Worm (Caenorhabditis elegans) whole organism, L4 larva: ENCODE data around the gene sru-48.
A peak's percentile ranks its signal among the peaks of the same experiment; 100 is the strongest.

Experiments
- F26F4.8 ChIP-seq: fragments of 200-800 bp; sonication (Bioruptor generic); conservative IDR thresholded peaks from 2 replicates; pipeline ENCODE4 v1.3.6; 2022; ENCODE audit warnings: missing genetic modification characterization, missing compliant biosample characterization
- Y105C5A.15 ChIP-seq: fragments of 200-800 bp; sonication (Bioruptor generic); IDR thresholded peaks from 2 replicates; pipeline ENCODE4 v1.3.6; 2022; ENCODE audit warnings: missing genetic modification characterization, missing compliant biosample characterization
- Y75B8A.6 ChIP-seq: fragments of 200-800 bp; sonication (Bioruptor generic); IDR thresholded peaks from 2 replicates; pipeline ENCODE4 v1.3.6; 2022; ENCODE audit warnings: missing genetic modification reagents, missing genetic modification characterization, missing compliant biosample characterization
- ZK546.5 ChIP-seq, 2 experiments: sonication (generic microtip); optimal IDR thresholded peaks; 2 replicates each; lab custom pipeline; 2017; ENCODE audit warnings: missing biosample characterization in 2 of 2, missing genetic modification characterization in 2 of 2
- aha-1 ChIP-seq: fragments of 150-350 bp; peaks from one replicate; lab custom pipeline; 2014; ENCODE audit warnings: missing biosample characterization, missing genetic modification characterization
- aly-2 ChIP-seq: sonication (generic microtip); optimal IDR thresholded peaks from 2 replicates; lab custom pipeline; 2018; ENCODE audit warnings: missing biosample characterization, missing genetic modification characterization
- ceh-44 ChIP-seq: fragments of 200-800 bp; sonication (Bioruptor generic); IDR thresholded peaks from 2 replicates; pipeline ENCODE4 v1.3.6; 2022; ENCODE audit warnings: missing genetic modification reagents, missing genetic modification characterization, missing compliant biosample characterization
- ceh-82 ChIP-seq: sonication (generic microtip); optimal IDR thresholded peaks from 2 replicates; lab custom pipeline; 2017; ENCODE audit warnings: missing biosample characterization, missing genetic modification characterization
- ctbp-1 ChIP-seq: fragments of 200-800 bp; sonication (Bioruptor generic); IDR thresholded peaks from 2 replicates; pipeline ENCODE4 v1.3.6; 2022; ENCODE audit warnings: missing genetic modification reagents, missing genetic modification characterization, missing compliant biosample characterization
- daf-19 ChIP-seq: fragments of 200-800 bp; sonication (Bioruptor generic); conservative IDR thresholded peaks from 2 replicates; pipeline ENCODE4 v1.3.6; 2022; ENCODE audit warnings: missing genetic modification characterization, missing compliant biosample characterization
- dve-1 ChIP-seq: sonication (generic microtip); optimal IDR thresholded peaks from 2 replicates; lab custom pipeline; 2017; ENCODE audit warnings: antibody characterized with exemption, mild to moderate bottlenecking, missing genetic modification characterization, missing compliant biosample characterization; ENCODE audit not compliant: insufficient read depth
- egl-27 ChIP-seq: sonication (generic microtip); optimal IDR thresholded peaks from 3 replicates; lab custom pipeline; 2017; ENCODE audit warnings: missing biosample characterization, missing genetic modification reagents, missing genetic modification characterization
- hlh-11 ChIP-seq: fragments of 200-800 bp; sonication (Bioruptor generic); optimal IDR thresholded peaks from 2 replicates; lab custom pipeline; 2018; ENCODE audit warnings: mild to moderate bottlenecking, missing genetic modification characterization, missing compliant biosample characterization
- hmg-1.1 ChIP-seq: fragments of 200-800 bp; sonication (Bioruptor generic); IDR thresholded peaks from 2 replicates; pipeline ENCODE4 v1.3.6; 2022; ENCODE audit warnings: missing genetic modification reagents, missing genetic modification characterization, missing compliant biosample characterization
- lim-7 ChIP-seq: fragments of 200-800 bp; sonication (Bioruptor generic); IDR thresholded peaks from 2 replicates; pipeline ENCODE4 v1.3.6; 2022; ENCODE audit warnings: missing genetic modification characterization, missing compliant biosample characterization
- lin-29 ChIP-seq: fragments of 200-800 bp; sonication (Bioruptor generic); IDR thresholded peaks from 2 replicates; pipeline ENCODE4 v1.3.6; 2022; ENCODE audit warnings: missing genetic modification reagents, missing genetic modification characterization, missing compliant biosample characterization
- lsy-2 ChIP-seq, 2 experiments: fragments of 150-350 bp in 1 of 2; sonication (generic microtip) in 1 of 2; optimal IDR thresholded peaks; 2 replicates each; lab custom pipeline; 2014 to 2017; ENCODE audit warnings: missing biosample characterization in 2 of 2, missing genetic modification characterization in 2 of 2
- mdt-29 ChIP-seq: fragments of 200-800 bp; sonication (Bioruptor generic); IDR thresholded peaks from 2 replicates; pipeline ENCODE4 v1.3.6; 2022; ENCODE audit warnings: missing genetic modification reagents, missing genetic modification characterization, missing compliant biosample characterization
- nhr-28 ChIP-seq: fragments of 150-350 bp; optimal IDR thresholded peaks from 2 replicates; lab custom pipeline; 2014; ENCODE audit warnings: missing biosample characterization, missing genetic modification characterization
- nhr-41 ChIP-seq: fragments of 200-800 bp; sonication (Bioruptor generic); IDR thresholded peaks from 2 replicates; pipeline ENCODE4 v1.3.6; 2022; ENCODE audit warnings: missing genetic modification reagents, missing genetic modification characterization, missing compliant biosample characterization
- nhr-48 ChIP-seq: sonication (generic microtip); optimal IDR thresholded peaks from 2 replicates; lab custom pipeline; 2016; ENCODE audit warnings: mild to moderate bottlenecking, missing genetic modification characterization, missing compliant biosample characterization
- snpc-1.2 ChIP-seq: fragments of 200-800 bp; sonication (Bioruptor generic); IDR thresholded peaks from 2 replicates; pipeline ENCODE4 v1.3.6; 2022; ENCODE audit warnings: missing genetic modification reagents, missing genetic modification characterization, missing compliant biosample characterization
- spr-3 ChIP-seq: fragments of 200-800 bp; sonication (Bioruptor generic); optimal IDR thresholded peaks from 2 replicates; lab custom pipeline; 2018; ENCODE audit warnings: mild to moderate bottlenecking, missing genetic modification characterization, missing compliant biosample characterization
- tra-1 ChIP-seq: fragments of 200-800 bp; sonication (Bioruptor generic); IDR thresholded peaks from 2 replicates; pipeline ENCODE4 v1.3.6; 2022; ENCODE audit warnings: missing genetic modification reagents, missing genetic modification characterization, missing compliant biosample characterization
- unc-62 ChIP-seq, 3 experiments: fragments of 150-350 bp in 1 of 3; sonication (generic microtip); optimal IDR thresholded peaks in 2 of 3; peaks in 1 of 3; 1 replicate in 1 of 3; 2 replicates in 2 of 3; lab custom pipeline; 2014 to 2017; ENCODE audit warnings: missing biosample characterization in 3 of 3, missing genetic modification characterization in 3 of 3, missing genetic modification reagents in 3 of 3, missing genotype in 1 of 3
- ztf-11 ChIP-seq: fragments of 150-350 bp; optimal IDR thresholded peaks from 2 replicates; lab custom pipeline; 2014; ENCODE audit warnings: missing biosample characterization, missing genetic modification characterization

Gene sru-48

ce11 chrX:5174256-5174655 is 5.7 kb upstream of the sru-48 start, which contains the start of gene zchc-1A:
Gene zchc-1A (plus strand): TSS chrX:5174369.
- TF ChIP-seq ztf-11 (no peak), daf-19 (GFP tag; lab: Robert Waterston, UW) (0 out of 2 replicates have a peak, but pooled peaks have one; percentile 19), unc-62 (GFP tag; optimal IDR thresholded peaks at IDR 0.05 in 1 of 2; lab: Kevin White, UChicago) (peak in 1 of 2 experiments; percentile 54), unc-62 (tag; optimal IDR thresholded peaks at IDR 0.05; lab: Kevin White, UChicago) (no peak), Y105C5A.15 (no peak), tra-1 (GFP tag; lab: Robert Waterston, UW) (no peak), ctbp-1 (GFP tag; lab: Robert Waterston, UW) (no peak), spr-3 (GFP tag; lab: Kevin White, UChicago) (no peak)

ce11 chrX:5179050-5179449 is 924 bp upstream of the sru-48 start, which contains the start of gene metl-9:
Gene metl-9 (minus strand): TSS chrX:5179150.
- TF ChIP-seq aha-1 (tag; lab: Kevin White, UChicago): peak; percentile 73
- TF ChIP-seq ceh-44 (GFP tag; lab: Robert Waterston, UW): no peak

- TF ChIP-seq unc-62 (GFP tag; optimal IDR thresholded peaks at IDR 0.05 in 1 of 2; lab: Kevin White, UChicago) (peak in 1 of 2 experiments; percentile 22), unc-62 (tag; optimal IDR thresholded peaks at IDR 0.05; lab: Kevin White, UChicago) (no peak), lsy-2 (tag; optimal IDR thresholded peaks at IDR 0.05; lab: Kevin White, UChicago) (no peak), hlh-11 (no peak)
- TF ChIP-seq, all 104 proteins: peak for 1
These were observed 4.0 kb downstream of the sru-48 start, which contains the start of gene T03G11.9 for ce11 chrX:5183931-5184330. Gene T03G11.9 (plus strand): TSS chrX:5184231.

ce11 chrX:5188977-5189376 is 9.0 kb downstream of the sru-48 start, which contains the start of gene zig-6:
Gene zig-6 (minus strand): TSS chrX:5189077.
- TF ChIP-seq lsy-2 (tag; optimal IDR thresholded peaks at IDR 0.05; lab: Kevin White, UChicago) (no peak), nhr-28 (tag; lab: Kevin White, UChicago) (no peak), snpc-1.2 (GFP tag; lab: Robert Waterston, UW) (no peak), nhr-48 (tag; lab: Kevin White, UChicago) (no peak), ZK546.5 (tag; optimal IDR thresholded peaks at IDR 0.05; lab: Kevin White, UChicago) (no peak), mdt-29 (GFP tag; lab: Robert Waterston, UW) (no peak), lim-7 (GFP tag; lab: Robert Waterston, UW) (no peak), Y75B8A.6 (GFP tag; lab: Robert Waterston, UW) (no peak), F26F4.8 (GFP tag; lab: Robert Waterston, UW) (no peak), nhr-41 (no peak), dve-1 (tag; lab: Kevin White, UChicago) (no peak), lin-29 (GFP tag; lab: Robert Waterston, UW) (no peak), ceh-44 (GFP tag; lab: Robert Waterston, UW) (no peak), aly-2 (tag; lab: Kevin White, UChicago) (no peak), ceh-82 (no peak), egl-27 (tag; lab: Kevin White, UChicago) (no peak), tra-1 (GFP tag; lab: Robert Waterston, UW) (no peak)

DNA sequence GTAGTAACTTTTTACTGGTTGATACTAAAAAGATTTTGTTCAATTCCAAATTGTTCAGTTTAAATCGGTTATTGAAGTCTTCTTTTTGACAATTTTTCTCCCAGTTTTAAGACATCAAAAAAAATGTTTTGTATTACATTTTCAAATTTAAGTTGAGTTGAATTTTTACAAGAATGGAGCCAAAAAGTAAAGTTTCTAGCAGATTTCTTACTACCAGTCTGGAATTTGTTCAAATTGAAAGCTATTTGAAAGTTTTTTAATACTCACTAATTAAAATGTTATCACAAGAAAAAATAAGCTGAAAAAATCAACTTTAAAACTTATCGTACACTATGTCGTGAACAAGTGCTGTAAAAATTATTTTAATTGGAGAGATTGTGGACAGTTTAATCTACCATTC is 10.1 kb downstream of the sru-48 start:
- no peak for TF ChIP-seq hmg-1.1 (GFP tag; lab: Robert Waterston, UW)
- peak; percentile 97 for TF ChIP-seq aha-1 (tag; lab: Kevin White, UChicago)
- TF ChIP-seq, all 104 proteins: peak for 1

DNA sequence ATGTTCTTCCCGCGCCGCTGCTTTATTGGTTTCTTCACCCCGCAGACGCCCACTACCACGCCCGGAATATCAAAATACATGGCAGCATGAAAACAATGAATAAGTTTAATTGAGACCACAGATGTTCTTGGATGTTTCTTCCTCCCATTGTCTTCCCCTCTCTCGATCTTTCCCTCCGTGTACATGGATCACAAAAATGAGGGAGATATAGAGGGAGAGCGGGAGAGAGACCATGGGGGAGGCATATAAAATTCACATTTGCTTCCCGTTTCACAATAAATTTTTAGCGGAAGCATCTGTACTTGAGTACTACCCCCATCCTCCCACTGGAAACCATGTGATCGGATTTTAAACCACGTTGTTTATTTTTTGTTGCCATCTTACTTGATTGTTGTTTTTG is 13.4 kb downstream of the sru-48 start:
- TF ChIP-seq ctbp-1 (GFP tag; lab: Robert Waterston, UW): no peak
- TF ChIP-seq unc-62 (GFP tag; optimal IDR thresholded peaks at IDR 0.05 in 1 of 2; lab: Kevin White, UChicago): peak in 1 of 2 experiments; percentile 11
- TF ChIP-seq unc-62 (tag; optimal IDR thresholded peaks at IDR 0.05; lab: Kevin White, UChicago): no peak
